Worm (Caenorhabditis elegans) whole organism, mixed stage, embryonic: ENCODE measurements around the gene Y49F6C.6.

Experiments used
- blmp-1 ChIP-seq: fragments of 150-350 bp; optimal IDR thresholded peaks from 2 replicates; lab custom pipeline; 2014; ENCODE audit warnings: missing biosample characterization, missing genetic modification characterization
- ceh-39 ChIP-seq: fragments of 150-350 bp; optimal IDR thresholded peaks from 2 replicates; lab custom pipeline; 2014; ENCODE audit warnings: missing biosample characterization, missing genetic modification characterization
- ceh-83 ChIP-seq: fragments of 200-800 bp; sonication (Bioruptor generic); optimal IDR thresholded peaks from 2 replicates; lab custom pipeline; 2018; ENCODE audit warnings: mild to moderate bottlenecking, missing genetic modification characterization, missing compliant biosample characterization
- elt-3 ChIP-seq: fragments of 150-350 bp; optimal IDR thresholded peaks from 2 replicates; lab custom pipeline; 2014; ENCODE audit warnings: missing biosample characterization, missing genetic modification characterization
- lsy-2 ChIP-seq: fragments of 150-350 bp; optimal IDR thresholded peaks from 2 replicates; lab custom pipeline; 2014; ENCODE audit warnings: missing biosample characterization, missing genetic modification characterization
- nhr-28 ChIP-seq: fragments of 150-350 bp; optimal IDR thresholded peaks from 2 replicates; lab custom pipeline; 2014; ENCODE audit warnings: missing biosample characterization, missing genetic modification characterization
- tbx-8 ChIP-seq: fragments of 200-800 bp; sonication (Bioruptor generic); optimal IDR thresholded peaks from 2 replicates; lab custom pipeline; 2018; ENCODE audit warnings: mild to moderate bottlenecking, missing genetic modification characterization, moderate library complexity, missing compliant biosample characterization
- unc-39 ChIP-seq: fragments of 150-350 bp; optimal IDR thresholded peaks from 2 replicates; lab custom pipeline; 2014; ENCODE audit warnings: missing biosample characterization, missing genetic modification characterization
- ztf-11 ChIP-seq: fragments of 150-350 bp; optimal IDR thresholded peaks from 2 replicates; lab custom pipeline; 2014; ENCODE audit warnings: missing biosample characterization, missing genetic modification characterization

- TF ChIP-seq tbx-8 (GFP tag; lab: Kevin White, UChicago) (no peak), ceh-39 (tag; lab: Kevin White, UChicago) (no peak), ztf-11 (tag; lab: Kevin White, UChicago) (no peak), lsy-2 (tag; lab: Kevin White, UChicago) (no peak), unc-39 (tag; lab: Kevin White, UChicago) (no peak), nhr-28 (tag; lab: Kevin White, UChicago) (no peak), ceh-83 (GFP tag; lab: Kevin White, UChicago) (no peak), elt-3 (tag; lab: Kevin White, UChicago) (no peak), blmp-1 (no peak)
These were observed 35.0 kb downstream of the Y49F6C.6 start, which contains the start of gene irld-27 for ce11 chrII:3332039-3332438.
